Worm (Caenorhabditis elegans) whole organism, L4/young adult: ENCODE data around the gene F53A2.11.

Experiments used
- W03F9.2 ChIP-seq: fragments of 150-350 bp; optimal IDR thresholded peaks from 2 replicates; lab custom pipeline; 2014; ENCODE audit warnings: missing biosample characterization, missing genetic modification characterization
- dao-5 ChIP-seq: sonication (generic microtip); optimal IDR thresholded peaks from 2 replicates; lab custom pipeline; 2016; ENCODE audit warnings: missing genotype, missing genetic modification characterization, moderate library complexity, missing compliant biosample characterization
- him-1 ChIP-seq: sonication (generic microtip); optimal IDR thresholded peaks from 2 replicates; lab custom pipeline; 2016; ENCODE audit warnings: missing genotype, missing genetic modification reagents, missing genetic modification characterization, missing compliant biosample characterization

ce11 chrIII:13317383-13317911, 5.0 kb downstream of the F53A2.11 start:
- TF ChIP-seq him-1 (no peak), dao-5 (tag; lab: Kevin White, UChicago) (no peak), W03F9.2 (no peak)
